Fruit fly (Drosophila melanogaster) whole organism, embryonic: ENCODE results near the gene ClC-a.
A peak's percentile ranks its signal among the peaks of the same experiment; 100 is the strongest.

Source experiments
- Abd-B ChIP-seq: fragments of 200-800 bp; sonication (Bioruptor generic); optimal IDR thresholded peaks from 2 replicates; lab custom pipeline; 2018; ENCODE audit warnings: missing biosample characterization, mild to moderate bottlenecking, missing genetic modification characterization, moderate library complexity
- C15 ChIP-seq: fragments of 200-800 bp; sonication (Bioruptor generic); IDR thresholded peaks from 3 replicates; pipeline ENCODE4 v1.3.6; 2022; ENCODE audit warnings: missing biosample characterization, missing genetic modification characterization
- CG10274 ChIP-seq: fragments of 200-800 bp; sonication (Bioruptor generic); optimal IDR thresholded peaks from 3 replicates; lab custom pipeline; 2017; ENCODE audit warnings: missing biosample characterization, mild to moderate bottlenecking, missing genetic modification characterization
- CG10543 ChIP-seq: fragments of 200-800 bp; sonication (Bioruptor generic); optimal IDR thresholded peaks from 3 replicates; lab custom pipeline; 2017; ENCODE audit warnings: missing biosample characterization, mild to moderate bottlenecking, missing genetic modification characterization, moderate library complexity
- CG11247 ChIP-seq: fragments of 200-800 bp; sonication (Bioruptor generic); IDR thresholded peaks from 2 replicates; pipeline ENCODE4 v1.3.6; 2022; ENCODE audit warnings: missing biosample characterization, missing genetic modification characterization
- CG11560 ChIP-seq: fragments of 200-800 bp; sonication (Bioruptor generic); IDR thresholded peaks from 3 replicates; pipeline ENCODE4 v1.3.6; 2022; ENCODE audit warnings: missing biosample characterization, missing genetic modification characterization
- CG12071 ChIP-seq: fragments of 200-800 bp; sonication (Bioruptor generic); optimal IDR thresholded peaks from 3 replicates; lab custom pipeline; 2018; ENCODE audit warnings: missing biosample characterization, mild to moderate bottlenecking, missing genetic modification characterization
- CG12769 ChIP-seq: fragments of 200-800 bp; sonication (Bioruptor generic); optimal IDR thresholded peaks from 2 replicates; lab custom pipeline; 2019; ENCODE audit warnings: missing biosample characterization, mild to moderate bottlenecking, missing genetic modification characterization, moderate library complexity
- CG12942 ChIP-seq: fragments of 200-800 bp; sonication (Bioruptor generic); optimal IDR thresholded peaks from 3 replicates; lab custom pipeline; 2016; ENCODE audit warnings: missing biosample characterization, missing genetic modification characterization
- CG13424 ChIP-seq: fragments of 200-800 bp; sonication (Bioruptor generic); optimal IDR thresholded peaks from 2 replicates; lab custom pipeline; 2019; ENCODE audit warnings: missing biosample characterization, mild to moderate bottlenecking, missing genetic modification characterization, moderate library complexity
- CG13894 ChIP-seq: fragments of 200-800 bp; sonication (Bioruptor generic); optimal IDR thresholded peaks from 3 replicates; lab custom pipeline; 2018; ENCODE audit warnings: missing biosample characterization, mild to moderate bottlenecking, missing genetic modification characterization, moderate library complexity
- CG15269 ChIP-seq: fragments of 200-800 bp; sonication (Bioruptor generic); optimal IDR thresholded peaks from 2 replicates; lab custom pipeline; 2018; ENCODE audit warnings: missing biosample characterization, mild to moderate bottlenecking, missing genetic modification characterization, moderate library complexity
- CG15514 ChIP-seq: fragments of 200-800 bp; sonication (Bioruptor generic); optimal IDR thresholded peaks from 3 replicates; lab custom pipeline; 2017; ENCODE audit warnings: missing biosample characterization, missing genetic modification characterization, mild to moderate bottlenecking, moderate library complexity, missing genetic modification reagents
- CG17359 ChIP-seq: fragments of 200-800 bp; sonication (Bioruptor generic); optimal IDR thresholded peaks from 3 replicates; lab custom pipeline; 2018; ENCODE audit warnings: missing biosample characterization, mild to moderate bottlenecking, missing genetic modification characterization, moderate library complexity
- CG17385 ChIP-seq: fragments of 200-800 bp; sonication (Bioruptor generic); optimal IDR thresholded peaks from 3 replicates; lab custom pipeline; 2018; ENCODE audit warnings: missing biosample characterization, mild to moderate bottlenecking, missing genetic modification characterization
- CG18476 ChIP-seq: fragments of 200-800 bp; sonication (Bioruptor generic); optimal IDR thresholded peaks from 2 replicates; lab custom pipeline; 2016; ENCODE audit warnings: missing biosample characterization, mild to moderate bottlenecking, missing genetic modification characterization
- CG18619 ChIP-seq: fragments of 200-800 bp; sonication (Bioruptor generic); optimal IDR thresholded peaks from 3 replicates; lab custom pipeline; 2017; ENCODE audit warnings: missing biosample characterization, mild to moderate bottlenecking, missing genetic modification characterization
- CG2678 ChIP-seq: fragments of 200-800 bp; sonication (Bioruptor generic); optimal IDR thresholded peaks from 3 replicates; lab custom pipeline; 2019; ENCODE audit warnings: missing biosample characterization, mild to moderate bottlenecking, missing genetic modification characterization, moderate library complexity
- CG32532 ChIP-seq: fragments of 200-800 bp; sonication (Bioruptor generic); IDR thresholded peaks from 2 replicates; pipeline ENCODE4 v1.3.6; 2022; ENCODE audit warnings: missing biosample characterization, missing genetic modification characterization
- CG34224 ChIP-seq: fragments of 200-800 bp; sonication (Bioruptor generic); IDR thresholded peaks from 3 replicates; pipeline ENCODE4 v1.3.6; 2022; ENCODE audit warnings: missing biosample characterization, missing genetic modification characterization; ENCODE audit not compliant: partially characterized antibody
- CG34422 ChIP-seq: fragments of 200-800 bp; sonication (Bioruptor generic); IDR thresholded peaks from 3 replicates; pipeline ENCODE4 v1.3.6; 2022; ENCODE audit warnings: missing biosample characterization, missing genetic modification characterization
- CG4730 ChIP-seq: fragments of 200-800 bp; sonication (Bioruptor generic); IDR thresholded peaks from 2 replicates; pipeline ENCODE4 v1.3.6; 2022; ENCODE audit warnings: missing biosample characterization, missing genetic modification characterization
- CG7271 ChIP-seq: fragments of 200-800 bp; sonication (Bioruptor generic); optimal IDR thresholded peaks from 2 replicates; lab custom pipeline; 2018; ENCODE audit warnings: missing biosample characterization, mild to moderate bottlenecking, missing genetic modification characterization, moderate library complexity
- CG7963 ChIP-seq: fragments of 200-800 bp; sonication (Bioruptor generic); IDR thresholded peaks from 3 replicates; pipeline ENCODE4 v1.3.6; 2022; ENCODE audit warnings: missing biosample characterization, missing genetic modification characterization; ENCODE audit not compliant: partially characterized antibody
- CG8281 ChIP-seq: fragments of 200-800 bp; sonication (Bioruptor generic); optimal IDR thresholded peaks from 2 replicates; lab custom pipeline; 2018; ENCODE audit warnings: missing biosample characterization, mild to moderate bottlenecking, missing genetic modification characterization, moderate library complexity
- CG8388 ChIP-seq: fragments of 200-800 bp; sonication (Bioruptor generic); optimal IDR thresholded peaks from 2 replicates; lab custom pipeline; 2019; ENCODE audit warnings: missing biosample characterization, mild to moderate bottlenecking, missing genetic modification characterization, moderate library complexity
- CG9215 ChIP-seq: fragments of 200-800 bp; sonication (Bioruptor generic); IDR thresholded peaks from 2 replicates; pipeline ENCODE4 v1.3.6; 2022; ENCODE audit warnings: missing biosample characterization, missing genetic modification characterization
- CG9437 ChIP-seq: fragments of 200-800 bp; sonication (Bioruptor generic); optimal IDR thresholded peaks from 2 replicates; lab custom pipeline; 2018; ENCODE audit warnings: missing biosample characterization, mild to moderate bottlenecking, missing genetic modification characterization
- Drgx ChIP-seq: fragments of 200-800 bp; sonication (Bioruptor generic); IDR thresholded peaks from 2 replicates; pipeline ENCODE4 v1.3.6; 2022; ENCODE audit warnings: missing biosample characterization, missing genetic modification characterization
- H15 ChIP-seq: fragments of 200-800 bp; sonication (Bioruptor generic); IDR thresholded peaks from 3 replicates; pipeline ENCODE4 v1.3.6; 2022; ENCODE audit warnings: missing biosample characterization, missing genetic modification characterization
- Hsf ChIP-seq: fragments of 200-800 bp; sonication (Bioruptor generic); optimal IDR thresholded peaks from 3 replicates; lab custom pipeline; 2016; ENCODE audit warnings: missing biosample characterization, missing genetic modification characterization
- Lim3 ChIP-seq: fragments of 200-800 bp; sonication (Bioruptor generic); IDR thresholded peaks from 2 replicates; pipeline ENCODE4 v1.3.6; 2022; ENCODE audit warnings: missing biosample characterization, missing genetic modification characterization
- Six4 ChIP-seq: fragments of 200-800 bp; sonication (Bioruptor generic); optimal IDR thresholded peaks from 2 replicates; lab custom pipeline; 2016; ENCODE audit warnings: missing biosample characterization, missing genetic modification characterization
- Sry-β ChIP-seq: fragments of 200-800 bp; sonication (Bioruptor generic); optimal IDR thresholded peaks from 2 replicates; lab custom pipeline; 2018; ENCODE audit warnings: missing biosample characterization, mild to moderate bottlenecking, missing genetic modification characterization, moderate library complexity
- Usf ChIP-seq: fragments of 200-800 bp; sonication (Bioruptor generic); optimal IDR thresholded peaks from 2 replicates; lab custom pipeline; 2017; ENCODE audit warnings: missing genotype, missing biosample characterization, missing genetic modification characterization
- bsh ChIP-seq, 2 experiments: fragments of 200-800 bp; sonication (Bioruptor generic); optimal IDR thresholded peaks; 2 replicates each; lab custom pipeline; 2017 to 2018; ENCODE audit warnings: mild to moderate bottlenecking in 2 of 2, missing biosample characterization in 2 of 2, missing genetic modification characterization in 2 of 2, moderate library complexity in 1 of 2
- chm ChIP-seq: fragments of 200-800 bp; sonication (Bioruptor generic); IDR thresholded peaks from 2 replicates; pipeline ENCODE4 v1.3.6; 2022; ENCODE audit warnings: missing biosample characterization, missing genetic modification characterization
- croc ChIP-seq: fragments of 200-800 bp; sonication (Bioruptor generic); conservative IDR thresholded peaks from 3 replicates; pipeline ENCODE4 v1.3.6; 2022; ENCODE audit warnings: missing biosample characterization, missing genetic modification characterization
- dpn ChIP-seq, 2 experiments: fragments of 200-800 bp; sonication (Bioruptor generic); optimal IDR thresholded peaks; 3 replicates each; lab custom pipeline; 2016; ENCODE audit warnings: missing biosample characterization in 2 of 2, missing genetic modification characterization in 2 of 2
- her ChIP-seq: fragments of 200-800 bp; sonication (Bioruptor generic); optimal IDR thresholded peaks from 2 replicates; lab custom pipeline; 2016; ENCODE audit warnings: missing biosample characterization, missing genetic modification characterization
- lola ChIP-seq, 3 experiments: fragments of >200 bp in 2 of 3; fragments of 200-800 bp in 1 of 3; sonication (Bioruptor generic) in 1 of 3; optimal IDR thresholded peaks; 2 replicates each; lab custom pipeline; 2017 to 2019; ENCODE audit warnings: missing biosample characterization in 3 of 3, missing genetic modification characterization in 3 of 3, mild to moderate bottlenecking in 1 of 3, moderate library complexity in 1 of 3
- pan ChIP-seq, 4 experiments: fragments of >200 bp in 3 of 4; fragments of 200-800 bp in 1 of 4; sonication (Bioruptor generic) in 1 of 4; optimal IDR thresholded peaks in 3 of 4; IDR thresholded peaks in 1 of 4; 2 replicates each; pipeline versions ENCODE4 v1.3.6 to Lab custom; 2017 to 2022; ENCODE audit warnings: missing biosample characterization in 2 of 4, missing genetic modification characterization in 2 of 4, mixed read lengths in 1 of 4
- pfk ChIP-seq: fragments of 200-800 bp; sonication (Bioruptor generic); optimal IDR thresholded peaks from 2 replicates; lab custom pipeline; 2018; ENCODE audit warnings: missing biosample characterization, mild to moderate bottlenecking, missing genetic modification characterization, moderate library complexity
- pnt ChIP-seq: fragments of 200-800 bp; sonication (Bioruptor generic); optimal IDR thresholded peaks from 3 replicates; lab custom pipeline; 2016; ENCODE audit warnings: missing biosample characterization, missing genetic modification characterization
- repo ChIP-seq: fragments of 200-800 bp; sonication (Bioruptor generic); optimal IDR thresholded peaks from 2 replicates; lab custom pipeline; 2016; ENCODE audit warnings: missing biosample characterization, missing genetic modification characterization
- row ChIP-seq: fragments of 200-800 bp; sonication (Bioruptor generic); IDR thresholded peaks from 3 replicates; pipeline ENCODE4 v1.3.6; 2022; ENCODE audit warnings: missing biosample characterization, missing genetic modification characterization
- so ChIP-seq: fragments of 200-800 bp; sonication (Bioruptor generic); IDR thresholded peaks from 3 replicates; pipeline ENCODE4 v1.3.6; 2022; ENCODE audit warnings: missing biosample characterization, missing genetic modification characterization
- sob ChIP-seq: fragments of 200-800 bp; sonication (Bioruptor generic); IDR thresholded peaks from 2 replicates; pipeline ENCODE4 v1.3.6; 2022; ENCODE audit warnings: missing biosample characterization, missing genetic modification characterization
- tin ChIP-seq: fragments of 200-800 bp; sonication (Bioruptor generic); optimal IDR thresholded peaks from 3 replicates; lab custom pipeline; 2016; ENCODE audit warnings: missing biosample characterization, missing genetic modification characterization

ClC-a gene

dm6 chr3R:11806753-11807152 is 6.3 kb downstream of the ClC-a start (continued):
- TF ChIP-seq CG15269 (tag; lab: Kevin White, UChicago) (peak; percentile 45), CG4730 (GFP tag; lab: Robert Waterston, UW) (peak; percentile 24; the same call in 1 of the 2 replicates), CG18476 (GFP tag; lab: Kevin White, UChicago) (peak; percentile 13), CG32532 (GFP tag; lab: Robert Waterston, UW) (peak; percentile 35; the same call in 1 of the 2 replicates), chm (GFP tag; lab: Robert Waterston, UW) (no peak), CG17359 (tag; lab: Kevin White, UChicago) (peak; percentile 27), Drgx (GFP tag; lab: Robert Waterston, UW) (peak; percentile 24; the same call in 1 of the 2 replicates), CG17385 (peak; percentile 17), CG8281 (tag; lab: Kevin White, UChicago) (no peak), CG11247 (GFP tag; lab: Robert Waterston, UW) (no peak), CG13894 (tag; lab: Kevin White, UChicago) (no peak), CG12942 (GFP tag; lab: Kevin White, UChicago) (no peak), C15 (GFP tag; lab: Robert Waterston, UW) (no peak), CG2678 (peak; percentile 37), her (GFP tag; lab: Kevin White, UChicago) (no peak), sob (GFP tag; lab: Robert Waterston, UW) (0 out of 2 replicates have a peak, but pooled peaks have one; percentile 41), Abd-B (no peak), H15 (no peak), CG7963 (GFP tag; lab: Robert Waterston, UW) (no peak), so (0 out of 3 replicates have a peak, but pooled peaks have one; percentile 10), tin (peak; percentile 15), bsh (GFP tag; optimal IDR thresholded peaks at IDR 0.05; lab: Kevin White, UChicago) (peak in 1 of 2 experiments; percentile 42), croc (no peak), CG10274 (GFP tag; lab: Kevin White, UChicago) (no peak), pfk (no peak), CG34422 (no peak), CG9437 (peak; percentile 9), lola (GFP tag; optimal IDR thresholded peaks at IDR 0.05; lab: Kevin White, UChicago) (no peak), CG10543 (GFP tag; lab: Kevin White, UChicago) (no peak), Sry-β (GFP tag; lab: Kevin White, UChicago) (no peak), CG13424 (peak; percentile 5), pnt (peak; percentile 22), CG9215 (GFP tag; lab: Robert Waterston, UW) (0 out of 2 replicates have a peak, but pooled peaks have one; percentile 7), dpn (GFP tag; optimal IDR thresholded peaks at IDR 0.05; lab: Kevin White, UChicago) (peak; percentile 20 to 28), CG34224 (GFP tag; lab: Robert Waterston, UW) (no peak), Six4 (GFP tag; lab: Kevin White, UChicago) (no peak), CG7271 (tag; lab: Kevin White, UChicago) (no peak), row (GFP tag; lab: Robert Waterston, UW) (peak; percentile 76), CG12071 (GFP tag; lab: Kevin White, UChicago) (no peak), Hsf (GFP tag; lab: Kevin White, UChicago) (peak; percentile 20), repo (no peak), CG11560 (tag; lab: Robert Waterston, UW) (no peak), CG8388 (GFP tag; lab: Kevin White, UChicago) (no peak), pan (optimal IDR thresholded peaks at IDR 0.05; lab: Kevin White, UChicago) (no peak), pan (GFP tag; optimal IDR thresholded peaks at IDR 0.05 in 1 of 2, IDR thresholded peaks at IDR 0.05 in 1 of 2) (peak in 1 of 2 experiments; percentile 56), CG12769 (peak; percentile 11), CG15514 (no peak), Usf (GFP tag; lab: Kevin White, UChicago) (no peak), CG18619 (GFP tag; lab: Kevin White, UChicago) (peak; percentile 4), Lim3 (GFP tag; lab: Robert Waterston, UW) (no peak)
